Fruit fly (Drosophila melanogaster) whole organism, embryonic: Measurements from ENCODE around the gene fred.

Source experiments
- BtbVII ChIP-seq: fragments of 200-800 bp; sonication (Bioruptor generic); optimal IDR thresholded peaks from 3 replicates; lab custom pipeline; 2017; ENCODE audit warnings: missing biosample characterization, mild to moderate bottlenecking, missing genetic modification characterization
- CG10147 ChIP-seq: fragments of 200-800 bp; sonication (Bioruptor generic); optimal IDR thresholded peaks from 2 replicates; lab custom pipeline; 2019; ENCODE audit warnings: missing biosample characterization, mild to moderate bottlenecking, missing genetic modification characterization, moderate library complexity
- CG10462 ChIP-seq: fragments of 200-800 bp; sonication (Bioruptor generic); optimal IDR thresholded peaks from 2 replicates; lab custom pipeline; 2016; ENCODE audit warnings: missing biosample characterization, missing genetic modification characterization
- CG10979 ChIP-seq: fragments of 200-800 bp; sonication (Bioruptor generic); optimal IDR thresholded peaks from 2 replicates; lab custom pipeline; 2018; ENCODE audit warnings: missing biosample characterization, mild to moderate bottlenecking, missing genetic modification characterization, moderate library complexity
- CG11085 ChIP-seq: fragments of 200-800 bp; sonication (Bioruptor generic); IDR thresholded peaks from 2 replicates; pipeline ENCODE4 v1.3.6; 2022; ENCODE audit warnings: missing biosample characterization, missing genetic modification characterization
- CG13894 ChIP-seq: fragments of 200-800 bp; sonication (Bioruptor generic); optimal IDR thresholded peaks from 3 replicates; lab custom pipeline; 2018; ENCODE audit warnings: missing biosample characterization, mild to moderate bottlenecking, missing genetic modification characterization, moderate library complexity
- CG14667 ChIP-seq: fragments of 200-800 bp; sonication (Bioruptor generic); IDR thresholded peaks from 2 replicates; pipeline ENCODE4 v1.3.6; 2022; ENCODE audit warnings: missing biosample characterization, missing genetic modification characterization
- CG14860 ChIP-seq: fragments of 200-800 bp; sonication (Bioruptor generic); IDR thresholded peaks from 3 replicates; pipeline ENCODE4 v1.3.6; 2022; ENCODE audit warnings: missing biosample characterization, missing genetic modification characterization; ENCODE audit not compliant: partially characterized antibody
- CG15011 ChIP-seq: fragments of 200-800 bp; sonication (Bioruptor generic); optimal IDR thresholded peaks from 3 replicates; lab custom pipeline; 2018; ENCODE audit warnings: missing biosample characterization, mild to moderate bottlenecking, missing genetic modification characterization
- CG17359 ChIP-seq: fragments of 200-800 bp; sonication (Bioruptor generic); optimal IDR thresholded peaks from 3 replicates; lab custom pipeline; 2018; ENCODE audit warnings: missing biosample characterization, mild to moderate bottlenecking, missing genetic modification characterization, moderate library complexity
- CG17829 ChIP-seq: fragments of 200-800 bp; optimal IDR thresholded peaks from 2 replicates; lab custom pipeline; 2019; ENCODE audit warnings: missing biosample characterization, mild to moderate bottlenecking, missing genetic modification characterization, moderate library complexity
- CG17912 ChIP-seq: fragments of 200-800 bp; sonication (Bioruptor generic); optimal IDR thresholded peaks from 2 replicates; lab custom pipeline; 2018; ENCODE audit warnings: missing biosample characterization, mild to moderate bottlenecking, missing genetic modification characterization
- CG18476 ChIP-seq: fragments of 200-800 bp; sonication (Bioruptor generic); optimal IDR thresholded peaks from 2 replicates; lab custom pipeline; 2016; ENCODE audit warnings: missing biosample characterization, mild to moderate bottlenecking, missing genetic modification characterization
- CG18599 ChIP-seq: fragments of 200-800 bp; sonication (Bioruptor generic); optimal IDR thresholded peaks from 3 replicates; lab custom pipeline; 2017; ENCODE audit warnings: missing biosample characterization, missing genetic modification characterization, mild to moderate bottlenecking, moderate library complexity, missing genetic modification reagents
- CG32532 ChIP-seq: fragments of 200-800 bp; sonication (Bioruptor generic); IDR thresholded peaks from 2 replicates; pipeline ENCODE4 v1.3.6; 2022; ENCODE audit warnings: missing biosample characterization, missing genetic modification characterization
- CG3281 ChIP-seq: fragments of 200-800 bp; sonication (Bioruptor generic); optimal IDR thresholded peaks from 3 replicates; lab custom pipeline; 2017; ENCODE audit warnings: missing biosample characterization, mild to moderate bottlenecking, missing genetic modification characterization
- CG6654 ChIP-seq: fragments of 200-800 bp; sonication (Bioruptor generic); optimal IDR thresholded peaks from 2 replicates; lab custom pipeline; 2017; ENCODE audit warnings: missing biosample characterization, mild to moderate bottlenecking, missing genetic modification characterization
- CG7556 ChIP-seq: fragments of 200-800 bp; sonication (Bioruptor generic); optimal IDR thresholded peaks from 2 replicates; lab custom pipeline; 2017; ENCODE audit warnings: missing biosample characterization, mild to moderate bottlenecking, missing genetic modification characterization
- CG7839 ChIP-seq: fragments of 200-800 bp; sonication (Bioruptor generic); optimal IDR thresholded peaks from 3 replicates; lab custom pipeline; 2018; ENCODE audit warnings: missing biosample characterization, mild to moderate bottlenecking, missing genetic modification characterization, moderate library complexity
- CG7987 ChIP-seq: fragments of 200-800 bp; sonication (Bioruptor generic); optimal IDR thresholded peaks from 2 replicates; lab custom pipeline; 2018; ENCODE audit warnings: missing biosample characterization, mild to moderate bottlenecking, missing genetic modification characterization, moderate library complexity
- CG9817 ChIP-seq: fragments of 200-800 bp; sonication (Bioruptor generic); optimal IDR thresholded peaks from 2 replicates; lab custom pipeline; 2018; ENCODE audit warnings: missing biosample characterization, mild to moderate bottlenecking, missing genetic modification characterization, moderate library complexity
- CG9932 ChIP-seq: fragments of 200-800 bp; sonication (Bioruptor generic); IDR thresholded peaks from 2 replicates; pipeline ENCODE4 v1.3.6; 2022; ENCODE audit warnings: missing biosample characterization, missing genetic modification characterization
- D19B ChIP-seq: fragments of 200-800 bp; sonication (Bioruptor generic); optimal IDR thresholded peaks from 2 replicates; lab custom pipeline; 2017; ENCODE audit warnings: missing biosample characterization, mild to moderate bottlenecking, missing genetic modification characterization
- Dbx ChIP-seq: fragments of 200-800 bp; sonication (Bioruptor generic); IDR thresholded peaks from 3 replicates; pipeline ENCODE4 v1.3.6; 2022; ENCODE audit warnings: missing biosample characterization, missing genetic modification characterization
- E2f2 ChIP-seq: fragments of 200-800 bp; sonication (Bioruptor generic); IDR thresholded peaks from 2 replicates; pipeline ENCODE4 v1.3.6; 2022; ENCODE audit warnings: missing biosample characterization, missing genetic modification characterization
- Fer1 ChIP-seq: fragments of 200-800 bp; sonication (Bioruptor generic); optimal IDR thresholded peaks from 2 replicates; lab custom pipeline; 2017; ENCODE audit warnings: missing biosample characterization, mild to moderate bottlenecking, missing genetic modification characterization
- GATAe ChIP-seq: fragments of 200-800 bp; sonication (Bioruptor generic); conservative IDR thresholded peaks from 2 replicates; pipeline ENCODE4 v1.3.6; 2022; ENCODE audit warnings: missing biosample characterization, missing genetic modification characterization
- MBD-R2 ChIP-seq: fragments of 200-800 bp; sonication (Bioruptor generic); IDR thresholded peaks from 2 replicates; pipeline ENCODE4 v1.3.6; 2022; ENCODE audit warnings: missing biosample characterization, missing genetic modification characterization
- Mes4 ChIP-seq: fragments of 200-800 bp; sonication (Bioruptor generic); optimal IDR thresholded peaks from 2 replicates; lab custom pipeline; 2016; ENCODE audit warnings: missing biosample characterization, missing genetic modification characterization
- NfI ChIP-seq: fragments of 200-800 bp; sonication (Bioruptor generic); optimal IDR thresholded peaks from 3 replicates; lab custom pipeline; 2018; ENCODE audit warnings: missing biosample characterization, mild to moderate bottlenecking, missing genetic modification characterization, moderate library complexity
- ab ChIP-seq: fragments of 200-800 bp; sonication (Bioruptor generic); optimal IDR thresholded peaks from 2 replicates; lab custom pipeline; 2016; ENCODE audit warnings: missing biosample characterization, missing genetic modification characterization
- bcd ChIP-seq: fragments of 200-800 bp; sonication (Bioruptor generic); optimal IDR thresholded peaks from 2 replicates; lab custom pipeline; 2017; ENCODE audit warnings: missing biosample characterization, mild to moderate bottlenecking, missing genetic modification characterization
- bsh ChIP-seq, 2 experiments: fragments of 200-800 bp; sonication (Bioruptor generic); optimal IDR thresholded peaks; 2 replicates each; lab custom pipeline; 2017 to 2018; ENCODE audit warnings: mild to moderate bottlenecking in 2 of 2, missing biosample characterization in 2 of 2, missing genetic modification characterization in 2 of 2, moderate library complexity in 1 of 2
- cas ChIP-seq: fragments of 200-800 bp; sonication (Bioruptor generic); IDR thresholded peaks from 2 replicates; pipeline ENCODE4 v1.3.6; 2022; ENCODE audit warnings: missing biosample characterization, missing genetic modification characterization
- cwo ChIP-seq: fragments of 200-800 bp; sonication (Bioruptor generic); optimal IDR thresholded peaks from 3 replicates; lab custom pipeline; 2017; ENCODE audit warnings: missing biosample characterization, missing genetic modification characterization, mild to moderate bottlenecking, moderate library complexity, missing genetic modification reagents
- fd96Cb ChIP-seq: fragments of 200-800 bp; sonication (Bioruptor generic); optimal IDR thresholded peaks from 2 replicates; lab custom pipeline; 2018; ENCODE audit warnings: missing biosample characterization, mild to moderate bottlenecking, missing genetic modification characterization, moderate library complexity
- ftz-f1 ChIP-seq: fragments of 200-800 bp; sonication (Bioruptor generic); optimal IDR thresholded peaks from 2 replicates; lab custom pipeline; 2016; ENCODE audit warnings: missing biosample characterization, missing genetic modification characterization
- gce ChIP-seq: fragments of 200-800 bp; sonication (Bioruptor generic); IDR thresholded peaks from 3 replicates; pipeline ENCODE4 v1.3.6; 2022; ENCODE audit warnings: missing biosample characterization, missing genetic modification characterization
- gem ChIP-seq: fragments of 200-800 bp; sonication (Bioruptor generic); optimal IDR thresholded peaks from 2 replicates; lab custom pipeline; 2019; ENCODE audit warnings: missing biosample characterization, mild to moderate bottlenecking, missing genetic modification characterization, moderate library complexity
- hbn ChIP-seq: fragments of 200-800 bp; sonication (Bioruptor generic); IDR thresholded peaks from 2 replicates; pipeline ENCODE4 v1.3.6; 2022; ENCODE audit warnings: missing biosample characterization, missing genetic modification characterization; ENCODE audit not compliant: partially characterized antibody
- ind ChIP-seq: fragments of 200-800 bp; sonication (Bioruptor generic); optimal IDR thresholded peaks from 3 replicates; lab custom pipeline; 2016; ENCODE audit warnings: missing biosample characterization, missing genetic modification characterization
- lilli ChIP-seq: fragments of 200-800 bp; sonication (Bioruptor generic); optimal IDR thresholded peaks from 3 replicates; lab custom pipeline; 2016; ENCODE audit warnings: missing biosample characterization, missing genetic modification characterization
- mirr ChIP-seq: fragments of 200-800 bp; sonication (Bioruptor generic); optimal IDR thresholded peaks from 3 replicates; lab custom pipeline; 2018; ENCODE audit warnings: missing biosample characterization, mild to moderate bottlenecking, missing genetic modification characterization
- nom ChIP-seq: fragments of 200-800 bp; sonication (Bioruptor generic); optimal IDR thresholded peaks from 2 replicates; lab custom pipeline; 2017; ENCODE audit warnings: missing biosample characterization, missing genetic modification characterization, mild to moderate bottlenecking, moderate library complexity, missing genetic modification reagents
- pan ChIP-seq, 4 experiments: fragments of >200 bp in 3 of 4; fragments of 200-800 bp in 1 of 4; sonication (Bioruptor generic) in 1 of 4; optimal IDR thresholded peaks in 3 of 4; IDR thresholded peaks in 1 of 4; 2 replicates each; pipeline versions ENCODE4 v1.3.6 to Lab custom; 2017 to 2022; ENCODE audit warnings: missing biosample characterization in 2 of 4, missing genetic modification characterization in 2 of 4, mixed read lengths in 1 of 4
- scrt ChIP-seq: fragments of 200-800 bp; sonication (Bioruptor generic); optimal IDR thresholded peaks from 2 replicates; lab custom pipeline; 2018; ENCODE audit warnings: missing biosample characterization, mild to moderate bottlenecking, missing genetic modification characterization, moderate library complexity
- tio ChIP-seq: fragments of 200-800 bp; sonication (Bioruptor generic); optimal IDR thresholded peaks from 2 replicates; lab custom pipeline; 2017; ENCODE audit warnings: missing biosample characterization, missing genetic modification characterization, inconsistent platforms
- vvl ChIP-seq: fragments of 200-800 bp; sonication (Bioruptor generic); IDR thresholded peaks from 2 replicates; pipeline ENCODE4 v1.3.6; 2022; ENCODE audit warnings: missing biosample characterization, missing genetic modification characterization

fred gene

DNA sequence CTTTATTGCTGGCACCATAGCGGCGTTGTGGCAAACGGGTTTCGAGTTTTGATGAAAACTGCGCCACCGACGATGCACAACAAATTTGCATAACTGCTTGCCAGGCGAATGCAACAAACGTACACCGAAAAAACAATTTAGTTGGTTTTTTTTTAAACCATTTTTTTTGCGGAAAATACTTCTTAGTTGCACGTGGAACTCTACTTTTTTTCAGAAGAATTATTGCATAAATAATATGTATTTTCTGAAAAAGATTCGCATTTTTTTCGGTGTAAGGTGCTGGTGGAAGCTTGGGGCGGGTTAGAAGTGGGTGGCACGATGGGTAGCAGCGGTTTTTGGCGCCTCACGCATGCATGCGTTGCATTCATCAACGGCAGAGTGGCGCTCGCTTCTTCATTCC is 110.3 kb downstream of the fred start (continued):
- TF ChIP-seq bsh (GFP tag; optimal IDR thresholded peaks at IDR 0.05; lab: Kevin White, UChicago) (peak in 1 of 2 experiments; percentile 3), CG13894 (no peak), NfI (GFP tag; lab: Kevin White, UChicago) (no peak), CG14860 (GFP tag; lab: Robert Waterston, UW) (no peak), gce (GFP tag; lab: Robert Waterston, UW) (0 out of 3 replicates have a peak, but pooled peaks have one; percentile 29), CG9817 (tag; lab: Kevin White, UChicago) (no peak), CG7987 (GFP tag; lab: Kevin White, UChicago) (no peak), vvl (peak; percentile 47; the same call in 1 of the 2 replicates), ab (no peak), ftz-f1 (no peak)

- TF ChIP-seq Mes4, result no peak
- TF ChIP-seq nom (GFP tag; lab: Kevin White, UChicago), result no peak
- TF ChIP-seq bcd (GFP tag; lab: Kevin White, UChicago), result peak; percentile 23
- no peak for TF ChIP-seq hbn (GFP tag; lab: Robert Waterston, UW)
- TF ChIP-seq CG11085 (GFP tag; lab: Robert Waterston, UW), result peak; percentile 40; the same call in 1 of the 2 replicates
- TF ChIP-seq fd96Cb (tag; lab: Kevin White, UChicago), result no peak
- TF ChIP-seq ind (GFP tag; lab: Kevin White, UChicago), result peak; percentile 48
- TF ChIP-seq Dbx (GFP tag; lab: Robert Waterston, UW), result peak; percentile 75; the same call in 2 of the 3 replicates
- TF ChIP-seq CG17359 (tag; lab: Kevin White, UChicago), result peak; percentile 34
- TF ChIP-seq CG3281 (GFP tag; lab: Kevin White, UChicago), result peak; percentile 67
- TF ChIP-seq CG32532 (GFP tag; lab: Robert Waterston, UW), result peak; percentile 71
- peak; percentile 26 for TF ChIP-seq D19B
- TF ChIP-seq CG17912 (GFP tag; lab: Kevin White, UChicago), result no peak
- peak; percentile 1 for TF ChIP-seq CG10979 (tag; lab: Kevin White, UChicago)
- 0 out of 2 replicates have a peak, but pooled peaks have one; percentile 17 for TF ChIP-seq CG14667 (GFP tag; lab: Robert Waterston, UW)
- no peak for TF ChIP-seq pan (optimal IDR thresholded peaks at IDR 0.05; lab: Kevin White, UChicago)
- TF ChIP-seq pan (GFP tag; optimal IDR thresholded peaks at IDR 0.05 in 1 of 2, IDR thresholded peaks at IDR 0.05 in 1 of 2), result peak in 1 of 2 experiments; percentile 25
- TF ChIP-seq CG10462 (GFP tag; lab: Kevin White, UChicago), result no peak
- no peak for TF ChIP-seq CG6654 (GFP tag; lab: Kevin White, UChicago)
- TF ChIP-seq GATAe (GFP tag; lab: Robert Waterston, UW), result peak; percentile 89
- peak; percentile 22 for TF ChIP-seq CG18476 (GFP tag; lab: Kevin White, UChicago)
- peak; percentile 35 for TF ChIP-seq lilli (GFP tag; lab: Kevin White, UChicago)
- peak; percentile 53 for TF ChIP-seq Fer1 (GFP tag; lab: Kevin White, UChicago)
- peak; percentile 77 for TF ChIP-seq CG18599 (GFP tag; lab: Kevin White, UChicago)
- TF ChIP-seq CG15011 (GFP tag; lab: Kevin White, UChicago), result peak; percentile 20
- TF ChIP-seq MBD-R2 (GFP tag; lab: Robert Waterston, UW), result peak; percentile 33; the same call in 1 of the 2 replicates
- TF ChIP-seq BtbVII (GFP tag; lab: Kevin White, UChicago), result peak; percentile 35
- peak; percentile 34 for TF ChIP-seq cwo
- TF ChIP-seq gem (tag; lab: Kevin White, UChicago), result peak; percentile 31
- peak; percentile 27 for TF ChIP-seq mirr (GFP tag; lab: Kevin White, UChicago)
- peak; percentile 24 for TF ChIP-seq CG10147
- TF ChIP-seq cas (GFP tag; lab: Robert Waterston, UW), result 0 out of 2 replicates have a peak, but pooled peaks have one; percentile 17
- TF ChIP-seq tio (GFP tag; lab: Kevin White, UChicago), result peak; percentile 11
- peak; percentile 4 for TF ChIP-seq scrt
- TF ChIP-seq E2f2 (GFP tag; lab: Robert Waterston, UW), result no peak
- TF ChIP-seq CG7839 (tag; lab: Kevin White, UChicago), result peak; percentile 66
- TF ChIP-seq CG9932 (GFP tag; lab: Robert Waterston, UW), result peak; percentile 58
- peak; percentile 2 for TF ChIP-seq CG7556
- peak; percentile 7 for TF ChIP-seq CG17829 (tag; lab: Kevin White, UChicago)
These were observed 111.5 kb downstream of the fred start for dm6 chr2L:3880048-3880447.
